1 fruit fly cellular context compared by ENCODE assay signal in the genomic region with DNA sequence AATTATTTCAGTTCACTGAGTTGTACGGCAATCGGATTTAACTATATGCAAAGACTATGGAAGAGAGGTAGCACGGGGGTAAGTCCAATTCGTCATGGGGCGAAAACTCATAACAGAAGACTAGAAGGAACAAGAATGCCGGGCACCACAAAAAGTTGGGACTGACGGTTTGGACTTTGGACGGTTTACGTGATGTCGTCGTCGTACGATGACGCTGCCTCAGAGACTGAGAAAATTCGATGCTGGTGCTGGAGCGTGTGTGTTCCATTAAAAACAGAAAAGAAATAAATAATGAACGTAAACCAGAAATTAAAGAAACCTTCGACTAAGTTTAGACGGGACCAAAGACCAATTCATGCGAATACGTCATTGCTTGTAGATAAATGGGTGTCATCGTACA.
A peak's percentile ranks its signal among the peaks of the same experiment; 100 is the strongest.
TF ChIP-seq lines count a peak whose summit lies in the region.

No protein-coding gene starts in this region.

TF ChIP-seq in whole organism, prepupa, 60 proteins besides CTCF, POLR2A, EP300 and RAD21 (continued from another document):
- TF ChIP-seq CG34406 (GFP tag; optimal IDR thresholded peaks at IDR 0.05; lab: Kevin White, UChicago) (no peak), pdm3 (GFP tag; optimal IDR thresholded peaks at IDR 0.05; lab: Kevin White, UChicago) (no peak), CG32006 (GFP tag; optimal IDR thresholded peaks at IDR 0.05; lab: Kevin White, UChicago) (no peak), Ets21C (GFP tag; optimal IDR thresholded peaks at IDR 0.05; lab: Kevin White, UChicago) (no peak), CG6276 (GFP tag; optimal IDR thresholded peaks at IDR 0.05; lab: Kevin White, UChicago) (peak; percentile 48), Gug (GFP tag; IDR thresholded peaks at IDR 0.05; lab: Robert Waterston, UW) (no peak), Eip78C (GFP tag; lab: Kevin White, UChicago) (no peak), vri (GFP tag; optimal IDR thresholded peaks at IDR 0.05; lab: Kevin White, UChicago) (no peak), CG11902 (GFP tag; optimal IDR thresholded peaks at IDR 0.05; lab: Kevin White, UChicago) (no peak), CG9139 (GFP tag; optimal IDR thresholded peaks at IDR 0.05; lab: Kevin White, UChicago) (peak; percentile 74), CG3032 (tag; optimal IDR thresholded peaks at IDR 0.05; lab: Kevin White, UChicago) (no peak), fd85E (GFP tag; optimal IDR thresholded peaks at IDR 0.05; lab: Kevin White, UChicago) (no peak), acj6 (GFP tag; optimal IDR thresholded peaks at IDR 0.05; lab: Kevin White, UChicago) (no peak), CG6163 (GFP tag; IDR thresholded peaks at IDR 0.05; lab: Robert Waterston, UW) (no peak), cyc (GFP tag; optimal IDR thresholded peaks at IDR 0.05; lab: Kevin White, UChicago) (no peak), Sox15 (GFP tag; optimal IDR thresholded peaks at IDR 0.05; lab: Kevin White, UChicago) (no peak), CG6792 (GFP tag; optimal IDR thresholded peaks at IDR 0.05; lab: Kevin White, UChicago) (no peak), Met (GFP tag; optimal IDR thresholded peaks at IDR 0.05; lab: Kevin White, UChicago) (no peak), OdsH (GFP tag; optimal IDR thresholded peaks at IDR 0.05; lab: Kevin White, UChicago) (no peak), CG3919 (GFP tag; optimal IDR thresholded peaks at IDR 0.05; lab: Kevin White, UChicago) (peak; percentile 9), Hr4 (GFP tag; optimal IDR thresholded peaks at IDR 0.05; lab: Kevin White, UChicago) (no peak), salr (GFP tag; optimal IDR thresholded peaks at IDR 0.05; lab: Kevin White, UChicago) (peak in 1 of 2 experiments; percentile 10), svp (GFP tag; lab: Kevin White, UChicago) (no peak), topi (GFP tag; optimal IDR thresholded peaks at IDR 0.05; lab: Kevin White, UChicago) (no peak), CG10631 (GFP tag; optimal IDR thresholded peaks at IDR 0.05; lab: Kevin White, UChicago) (no peak), CG7368 (GFP tag; optimal IDR thresholded peaks at IDR 0.05; lab: Kevin White, UChicago) (no peak), Smox (GFP tag; optimal IDR thresholded peaks at IDR 0.05; lab: Kevin White, UChicago) (no peak), Blimp-1 (GFP tag; optimal IDR thresholded peaks at IDR 0.05; lab: Kevin White, UChicago) (no peak), CG6854 (GFP tag; optimal IDR thresholded peaks at IDR 0.05; lab: Kevin White, UChicago) (peak; percentile 1), CG11294 (GFP tag; IDR thresholded peaks at IDR 0.05; lab: Robert Waterston, UW) (no peak), spab (GFP tag; optimal IDR thresholded peaks at IDR 0.05; lab: Kevin White, UChicago) (peak; percentile 27), dac (GFP tag; optimal IDR thresholded peaks at IDR 0.05; lab: Kevin White, UChicago) (no peak), ss (GFP tag; optimal IDR thresholded peaks at IDR 0.05; lab: Kevin White, UChicago) (peak; percentile 80 to 83), fkh (GFP tag; optimal IDR thresholded peaks at IDR 0.05; lab: Kevin White, UChicago) (no peak), Ets96B (tag; optimal IDR thresholded peaks at IDR 0.05; lab: Kevin White, UChicago) (no peak)
